Worm (Caenorhabditis elegans) whole organism, L1 larva: ENCODE measurements around the gene clec-224.

Experiments
- mdl-1 ChIP-seq, 2 experiments: fragments of 150-350 bp; optimal IDR thresholded peaks; 2 replicates each; lab custom pipeline; 2014 to 2017; ENCODE audit warnings: missing biosample characterization in 2 of 2, missing genetic modification characterization in 2 of 2, inconsistent platforms in 1 of 2
- nhr-28 ChIP-seq: fragments of 150-350 bp; optimal IDR thresholded peaks from 2 replicates; lab custom pipeline; 2014; ENCODE audit warnings: missing biosample characterization, missing genetic modification characterization
- unc-86 ChIP-seq: sonication (generic microtip); optimal IDR thresholded peaks from 2 replicates; lab custom pipeline; 2016; ENCODE audit warnings: missing genetic modification characterization, missing compliant biosample characterization

DNA sequence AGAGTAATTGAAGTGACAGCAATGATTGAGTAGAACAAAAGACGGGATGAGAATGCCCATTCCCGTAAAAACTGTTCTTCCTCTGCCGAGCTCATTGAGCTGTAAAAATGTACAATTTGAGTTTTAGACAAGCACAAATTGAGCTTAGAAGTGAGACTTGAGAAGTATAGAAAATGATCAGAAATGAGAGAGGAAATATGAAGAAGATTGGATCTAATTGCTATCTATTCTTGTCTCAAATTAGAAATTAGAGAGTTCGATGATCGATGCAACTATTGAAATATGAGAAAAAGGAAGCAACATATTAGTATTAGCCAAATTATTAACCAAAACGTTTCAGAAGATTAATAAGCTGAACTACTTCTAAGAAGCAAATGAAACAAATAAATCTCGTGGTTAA, 9.1 kb downstream of the clec-224 start, which contains the start of gene ZK863.1:
- no peak for TF ChIP-seq unc-86
- no peak for TF ChIP-seq nhr-28
- TF ChIP-seq mdl-1 (tag; optimal IDR thresholded peaks at IDR 0.05; lab: Kevin White, UChicago), result no peak
